Fruit fly (Drosophila melanogaster) whole organism, adult: ENCODE data around the gene CG12725.
A peak's percentile ranks its signal among the peaks of the same experiment; 100 is the strongest.

Experiments
- CG11617 ChIP-seq: fragments of 200-800 bp; sonication (Bioruptor generic); optimal IDR thresholded peaks from 2 replicates; lab custom pipeline; 2017; ENCODE audit warnings: mild to moderate bottlenecking, missing biosample characterization, missing genetic modification reagents, missing genetic modification characterization
- CG14711 ChIP-seq: fragments of 200-800 bp; sonication (Bioruptor generic); optimal IDR thresholded peaks from 2 replicates; lab custom pipeline; 2018; ENCODE audit warnings: missing biosample characterization, mild to moderate bottlenecking, missing genetic modification characterization, moderate library complexity
- CG1620 ChIP-seq: fragments of 200-800 bp; sonication (Bioruptor generic); optimal IDR thresholded peaks from 2 replicates; lab custom pipeline; 2016; ENCODE audit warnings: missing biosample characterization, missing genetic modification characterization
- CG33017 ChIP-seq: fragments of 200-800 bp; sonication (Bioruptor generic); optimal IDR thresholded peaks from 2 replicates; lab custom pipeline; 2018; ENCODE audit warnings: missing biosample characterization, mild to moderate bottlenecking, missing genetic modification characterization, moderate library complexity
- CG7045 ChIP-seq: fragments of 200-800 bp; sonication (Bioruptor generic); optimal IDR thresholded peaks from 2 replicates; lab custom pipeline; 2017; ENCODE audit warnings: missing biosample characterization, mild to moderate bottlenecking, missing genetic modification characterization
- Clk ChIP-seq: fragments of 200-800 bp; sonication (Bioruptor generic); optimal IDR thresholded peaks from 2 replicates; lab custom pipeline; 2017; ENCODE audit warnings: missing biosample characterization, missing genetic modification characterization
- Hr96 ChIP-seq: fragments of 200-800 bp; sonication (Bioruptor generic); optimal IDR thresholded peaks from 2 replicates; lab custom pipeline; 2016; ENCODE audit warnings: missing biosample characterization, missing genetic modification characterization
- cnc ChIP-seq, 2 experiments: fragments of >200 bp; optimal IDR thresholded peaks; 2 replicates each; lab custom pipeline; 2017
- pad ChIP-seq: fragments of 200-800 bp; sonication (Bioruptor generic); optimal IDR thresholded peaks from 3 replicates; lab custom pipeline; 2017; ENCODE audit warnings: missing biosample characterization, missing genetic modification characterization, mild to moderate bottlenecking, moderate library complexity, missing genetic modification reagents
- tj ChIP-seq: fragments of 200-800 bp; sonication (Bioruptor generic); optimal IDR thresholded peaks from 3 replicates; lab custom pipeline; 2017; ENCODE audit warnings: missing biosample characterization, mild to moderate bottlenecking, missing genetic modification characterization, moderate library complexity

- TF ChIP-seq CG33017: no peak
- no peak for TF ChIP-seq CG11617 (GFP tag; lab: Kevin White, UChicago)
- no peak for TF ChIP-seq Hr96 (GFP tag; lab: Kevin White, UChicago)
- TF ChIP-seq CG7045 (GFP tag; lab: Kevin White, UChicago): no peak
- TF ChIP-seq cnc (optimal IDR thresholded peaks at IDR 0.05; lab: Kevin White, UChicago): no peak
- no peak for TF ChIP-seq Clk
- TF ChIP-seq tj (GFP tag; lab: Kevin White, UChicago): no peak
- TF ChIP-seq CG1620: peak; percentile 4
- no peak for TF ChIP-seq CG14711 (tag; lab: Kevin White, UChicago)
- no peak for TF ChIP-seq pad
Observed at dm6 chrX:13410887-13411286, 8.2 kb upstream of the CG12725 start.
